Fruit fly (Drosophila melanogaster): ENCODE data around the gene CG12991.

CG12991 gene

DNA sequence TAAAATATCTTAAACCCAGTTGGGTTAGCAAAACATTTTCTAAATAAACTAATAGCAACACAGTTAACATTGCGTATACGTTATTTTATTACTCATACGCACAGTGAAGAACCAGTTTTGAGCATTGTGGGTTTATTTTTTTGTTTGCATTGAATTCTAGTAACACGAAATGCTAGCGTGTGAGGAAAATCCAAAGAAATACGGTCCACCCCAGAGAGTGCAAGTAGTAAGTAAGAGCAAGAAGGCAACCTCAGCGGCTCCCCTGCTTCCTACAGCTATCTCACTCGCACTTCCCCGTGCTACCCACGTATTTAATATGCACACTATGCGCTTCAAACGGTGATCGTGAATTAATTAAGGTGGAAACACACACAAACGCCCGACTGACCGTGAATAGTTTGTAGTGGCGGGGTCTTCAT, 45.3 kb downstream of the CG12991 start (continued):
- TF ChIP-seq CG2129 (GFP tag; IDR thresholded peaks at IDR 0.05; ENCODE audit: partially characterized antibody): no peak
- TF ChIP-seq slp2 (GFP tag; optimal IDR thresholded peaks at IDR 0.05): peak; percentile 81
- no peak for TF ChIP-seq Doc2 (GFP tag; IDR thresholded peaks at IDR 0.05)
- TF ChIP-seq CG12236 (GFP tag; optimal IDR thresholded peaks at IDR 0.05): peak; percentile 65
- TF ChIP-seq row (GFP tag; IDR thresholded peaks at IDR 0.05): peak; percentile 82
- TF ChIP-seq CG8359 (GFP tag; optimal IDR thresholded peaks at IDR 0.05; ENCODE audit: borderline replicate concordance): peak; percentile 48
- peak; percentile 78 for TF ChIP-seq CG13894 (tag; optimal IDR thresholded peaks at IDR 0.05)
- peak; percentile 25; the same call in 1 of the 2 replicates for TF ChIP-seq Lim3 (GFP tag; IDR thresholded peaks at IDR 0.05)
- TF ChIP-seq Optix (GFP tag; IDR thresholded peaks at IDR 0.05): peak; percentile 64; the same call in 2 of the 3 replicates
- peak; percentile 75 for TF ChIP-seq scrt (GFP tag; optimal IDR thresholded peaks at IDR 0.05)
- TF ChIP-seq grau (tag; optimal IDR thresholded peaks at IDR 0.05): peak; percentile 91
- TF ChIP-seq Med (GFP tag): peak; percentile 98
- peak; percentile 71 for TF ChIP-seq CG9609 (GFP tag; optimal IDR thresholded peaks at IDR 0.05)
- peak in 1 of 2 experiments; percentile 98 for TF ChIP-seq eve (GFP tag; optimal IDR thresholded peaks at IDR 0.05)
- peak; percentile 83 for TF ChIP-seq Xrp1 (GFP tag; IDR thresholded peaks at IDR 0.05)
- TF ChIP-seq CG18011 (GFP tag; optimal IDR thresholded peaks at IDR 0.05): peak; percentile 71
- no peak for TF ChIP-seq zf30C (GFP tag; optimal IDR thresholded peaks at IDR 0.05)
- peak; percentile 37; the same call in 1 of the 2 replicates for TF ChIP-seq peb (GFP tag; IDR thresholded peaks at IDR 0.05)
- TF ChIP-seq Usf (GFP tag; optimal IDR thresholded peaks at IDR 0.05): peak; percentile 58
- no peak for TF ChIP-seq pfk (GFP tag; optimal IDR thresholded peaks at IDR 0.05)
- TF ChIP-seq tio (GFP tag; optimal IDR thresholded peaks at IDR 0.05): peak; percentile 77
- TF ChIP-seq bbx (GFP tag; IDR thresholded peaks at IDR 0.05; ENCODE audit: partially characterized antibody): no peak
- TF ChIP-seq crc (GFP tag; optimal IDR thresholded peaks at IDR 0.05): peak; percentile 71
- TF ChIP-seq CG7987 (GFP tag; optimal IDR thresholded peaks at IDR 0.05): peak; percentile 88
- TF ChIP-seq CG8290 (GFP tag; optimal IDR thresholded peaks at IDR 0.05): peak; percentile 32
- peak in 1 of 2 experiments; percentile 89 for TF ChIP-seq CG8290 (tag; optimal IDR thresholded peaks at IDR 0.05)
- no peak for TF ChIP-seq jigr1 (GFP tag; IDR thresholded peaks at IDR 0.05)
- TF ChIP-seq D19A (tag; optimal IDR thresholded peaks at IDR 0.05): peak; percentile 82
- TF ChIP-seq CG5245 (GFP tag; optimal IDR thresholded peaks at IDR 0.05): peak; percentile 74
- peak; percentile 67 for TF ChIP-seq CG3407 (GFP tag; optimal IDR thresholded peaks at IDR 0.05)
- TF ChIP-seq insv (GFP tag; optimal IDR thresholded peaks at IDR 0.05): peak in 1 of 2 experiments; percentile 37
- no peak for TF ChIP-seq Gsc (GFP tag; IDR thresholded peaks at IDR 0.05)
- TF ChIP-seq ttk (GFP tag; IDR thresholded peaks at IDR 0.05): peak; percentile 68
- TF ChIP-seq ssp (GFP tag; IDR thresholded peaks at IDR 0.05): peak; percentile 51; the same call in 1 of the 2 replicates
- TF ChIP-seq Myb (GFP tag; optimal IDR thresholded peaks at IDR 0.05): peak; percentile 64
- TF ChIP-seq ci (GFP tag; IDR thresholded peaks at IDR 0.05): peak; percentile 74
- TF ChIP-seq lilli (GFP tag; optimal IDR thresholded peaks at IDR 0.05): peak; percentile 87
- TF ChIP-seq lov (optimal IDR thresholded peaks at IDR 0.05): no peak
- no peak for TF ChIP-seq lov (GFP tag; IDR thresholded peaks at IDR 0.05)
- TF ChIP-seq CG42726 (GFP tag; IDR thresholded peaks at IDR 0.05; ENCODE audit: partially characterized antibody): no peak
- peak; percentile 85 for TF ChIP-seq oc (tag; optimal IDR thresholded peaks at IDR 0.05)
- peak; percentile 54 for TF ChIP-seq CG32767 (GFP tag; IDR thresholded peaks at IDR 0.05)
- peak; percentile 65 for TF ChIP-seq dm (GFP tag; optimal IDR thresholded peaks at IDR 0.05)
- peak; percentile 82 for TF ChIP-seq CG6813 (GFP tag; optimal IDR thresholded peaks at IDR 0.05)
- TF ChIP-seq Ets97D (GFP tag; optimal IDR thresholded peaks at IDR 0.05): peak; percentile 72
- TF ChIP-seq Dbx (GFP tag; IDR thresholded peaks at IDR 0.05): peak; percentile 77
- TF ChIP-seq CG7372 (GFP tag; IDR thresholded peaks at IDR 0.05): peak; percentile 93
- peak; percentile 49 for TF ChIP-seq CG9876 (GFP tag; optimal IDR thresholded peaks at IDR 0.05)
- peak; percentile 82 for TF ChIP-seq zfh2 (GFP tag; optimal IDR thresholded peaks at IDR 0.05)
- TF ChIP-seq CG1602 (GFP tag; optimal IDR thresholded peaks at IDR 0.05): peak; percentile 60
- TF ChIP-seq CG9797 (GFP tag; optimal IDR thresholded peaks at IDR 0.05): no peak
- TF ChIP-seq sim (GFP tag; IDR thresholded peaks at IDR 0.05): no peak

Data from whole organism, embryonic.